Worm (Caenorhabditis elegans) whole organism, L1 larva: ENCODE measurements around the gene eelo-2.

ENCODE experiments used
- C04F5.9 ChIP-seq: sonication (generic microtip); optimal IDR thresholded peaks from 2 replicates; lab custom pipeline; 2016; ENCODE audit warnings: missing genetic modification characterization, missing compliant biosample characterization
- F16B12.6 ChIP-seq: fragments of 150-350 bp; optimal IDR thresholded peaks from 2 replicates; lab custom pipeline; 2014; ENCODE audit warnings: missing biosample characterization, missing genetic modification characterization
- aha-1 ChIP-seq: fragments of 150-350 bp; optimal IDR thresholded peaks from 2 replicates; lab custom pipeline; 2014; ENCODE audit warnings: missing biosample characterization, missing genetic modification characterization
- aly-2 ChIP-seq: fragments of 150-350 bp; optimal IDR thresholded peaks from 2 replicates; lab custom pipeline; 2014; ENCODE audit warnings: missing biosample characterization, missing genetic modification characterization
- blmp-1 ChIP-seq: fragments of 150-350 bp; optimal IDR thresholded peaks from 2 replicates; lab custom pipeline; 2014; ENCODE audit warnings: missing biosample characterization, missing genetic modification characterization
- ceh-63 ChIP-seq: fragments of 200-800 bp; sonication (Bioruptor generic); optimal IDR thresholded peaks from 2 replicates; lab custom pipeline; 2018; ENCODE audit warnings: mild to moderate bottlenecking, missing genetic modification characterization, missing compliant biosample characterization
- ceh-88 ChIP-seq: fragments of 200-800 bp; sonication (Bioruptor generic); IDR thresholded peaks from 2 replicates; pipeline ENCODE4 v1.3.6; 2022; ENCODE audit warnings: missing genetic modification characterization, missing compliant biosample characterization
- ceh-90 ChIP-seq: sonication (generic microtip); optimal IDR thresholded peaks from 2 replicates; lab custom pipeline; 2016; ENCODE audit warnings: missing genetic modification characterization, missing compliant biosample characterization
- ces-1 ChIP-seq: fragments of 150-350 bp; optimal IDR thresholded peaks from 2 replicates; lab custom pipeline; 2014; ENCODE audit warnings: missing biosample characterization, missing genetic modification reagents, missing genetic modification characterization
- dpl-1 ChIP-seq, 3 experiments: fragments of 150-350 bp in 2 of 3; sonication (generic microtip) in 1 of 3; optimal IDR thresholded peaks; 2 replicates each; lab custom pipeline; 2014 to 2017; ENCODE audit warnings: missing biosample characterization in 3 of 3, missing genetic modification characterization in 3 of 3, missing genetic modification reagents in 3 of 3
- dsc-1 ChIP-seq: sonication (generic microtip); optimal IDR thresholded peaks from 2 replicates; lab custom pipeline; 2016; ENCODE audit warnings: mild to moderate bottlenecking, missing genetic modification characterization, missing compliant biosample characterization
- efl-3 ChIP-seq: fragments of 200-800 bp; sonication (Bioruptor generic); optimal IDR thresholded peaks from 2 replicates; lab custom pipeline; 2018; ENCODE audit warnings: mild to moderate bottlenecking, missing genetic modification characterization, missing compliant biosample characterization
- egl-13 ChIP-seq: sonication (generic microtip); optimal IDR thresholded peaks from 2 replicates; lab custom pipeline; 2016; ENCODE audit warnings: missing genotype, missing genetic modification reagents, missing genetic modification characterization, missing compliant biosample characterization
- elt-2 ChIP-seq: sonication (generic microtip); optimal IDR thresholded peaks from 2 replicates; lab custom pipeline; 2016; ENCODE audit warnings: missing genetic modification characterization, mild to moderate bottlenecking, inconsistent platforms, missing compliant biosample characterization, missing genetic modification reagents
- fkh-4 ChIP-seq: sonication (generic microtip); optimal IDR thresholded peaks from 2 replicates; lab custom pipeline; 2016; ENCODE audit warnings: missing compliant biosample characterization, missing genetic modification characterization, borderline replicate concordance
- grh-1 ChIP-seq: fragments of 200-800 bp; sonication (Bioruptor generic); IDR thresholded peaks from 2 replicates; pipeline ENCODE4 v1.3.6; 2022; ENCODE audit warnings: missing genetic modification reagents, missing genetic modification characterization, missing compliant biosample characterization
- irx-1 ChIP-seq: sonication (generic microtip); optimal IDR thresholded peaks from 2 replicates; lab custom pipeline; 2016; ENCODE audit warnings: missing genetic modification characterization, missing compliant biosample characterization
- lin-15B ChIP-seq: fragments of 150-350 bp; sonication (generic microtip); optimal IDR thresholded peaks from 3 replicates; lab custom pipeline; 2014; ENCODE audit warnings: missing biosample characterization, missing genetic modification characterization
- mab-9 ChIP-seq: fragments of 200-800 bp; sonication (Bioruptor generic); IDR thresholded peaks from 2 replicates; pipeline ENCODE4 v1.3.6; 2022; ENCODE audit warnings: missing genetic modification reagents, missing genetic modification characterization, missing compliant biosample characterization
- mep-1 ChIP-seq: fragments of 150-350 bp; optimal IDR thresholded peaks from 2 replicates; lab custom pipeline; 2014; ENCODE audit warnings: missing biosample characterization, missing genetic modification characterization
- nhr-11 ChIP-seq: fragments of 150-350 bp; optimal IDR thresholded peaks from 2 replicates; lab custom pipeline; 2014; ENCODE audit warnings: missing biosample characterization, missing genetic modification characterization
- nhr-19 ChIP-seq: fragments of 200-800 bp; sonication (Bioruptor generic); conservative IDR thresholded peaks from 2 replicates; pipeline ENCODE4 v1.3.6; 2022; ENCODE audit warnings: missing genetic modification characterization, missing compliant biosample characterization
- nhr-20 ChIP-seq: sonication (generic microtip); optimal IDR thresholded peaks from 2 replicates; lab custom pipeline; 2016; ENCODE audit warnings: mild to moderate bottlenecking, missing genetic modification characterization, missing compliant biosample characterization
- nhr-237 ChIP-seq: fragments of 150-350 bp; optimal IDR thresholded peaks from 2 replicates; lab custom pipeline; 2014; ENCODE audit warnings: missing biosample characterization, missing genetic modification characterization
- nhr-47 ChIP-seq: sonication (generic microtip); optimal IDR thresholded peaks from 2 replicates; lab custom pipeline; 2016; ENCODE audit warnings: mild to moderate bottlenecking, missing genetic modification characterization, moderate library complexity, missing compliant biosample characterization
- nhr-71 ChIP-seq: sonication (generic microtip); optimal IDR thresholded peaks from 2 replicates; lab custom pipeline; 2016; ENCODE audit warnings: mild to moderate bottlenecking, missing genetic modification characterization, moderate library complexity, missing compliant biosample characterization
- nhr-76 ChIP-seq: sonication (generic microtip); optimal IDR thresholded peaks from 2 replicates; lab custom pipeline; 2017; ENCODE audit warnings: missing biosample characterization, missing genetic modification characterization
- pag-3 ChIP-seq: sonication (generic microtip); optimal IDR thresholded peaks from 2 replicates; lab custom pipeline; 2017; ENCODE audit warnings: missing genetic modification characterization, mild to moderate bottlenecking, missing compliant biosample characterization, antibody characterized with exemption, borderline replicate concordance; ENCODE audit not compliant: insufficient read depth
- pax-3 ChIP-seq: fragments of 200-800 bp; sonication (Bioruptor generic); optimal IDR thresholded peaks from 2 replicates; lab custom pipeline; 2018; ENCODE audit warnings: mild to moderate bottlenecking, missing genetic modification characterization, moderate library complexity, missing compliant biosample characterization
- rnt-1 ChIP-seq: sonication (generic microtip); optimal IDR thresholded peaks from 2 replicates; lab custom pipeline; 2016; ENCODE audit warnings: mild to moderate bottlenecking, missing genetic modification characterization, moderate library complexity, missing compliant biosample characterization
- skn-1 ChIP-seq: fragments of 150-350 bp; optimal IDR thresholded peaks from 2 replicates; lab custom pipeline; 2014; ENCODE audit warnings: missing biosample characterization, missing genetic modification characterization
- snu-23 ChIP-seq: sonication (generic microtip); optimal IDR thresholded peaks from 2 replicates; lab custom pipeline; 2016; ENCODE audit warnings: missing genetic modification characterization, missing compliant biosample characterization
- sup-37 ChIP-seq: fragments of 200-800 bp; sonication (Bioruptor generic); optimal IDR thresholded peaks from 2 replicates; lab custom pipeline; 2018; ENCODE audit warnings: mild to moderate bottlenecking, missing genetic modification characterization, missing compliant biosample characterization
- swsn-7 ChIP-seq: sonication (generic microtip); optimal IDR thresholded peaks from 2 replicates; lab custom pipeline; 2016; ENCODE audit warnings: missing genetic modification characterization, missing compliant biosample characterization
- tbx-2 ChIP-seq: sonication (generic microtip); optimal IDR thresholded peaks from 2 replicates; lab custom pipeline; 2016; ENCODE audit warnings: missing genetic modification characterization, missing compliant biosample characterization
- tlp-1 ChIP-seq: fragments of 150-350 bp; optimal IDR thresholded peaks from 2 replicates; lab custom pipeline; 2014; ENCODE audit warnings: missing biosample characterization, missing genetic modification characterization
- unc-130 ChIP-seq: fragments of 150-350 bp; optimal IDR thresholded peaks from 2 replicates; lab custom pipeline; 2017; ENCODE audit warnings: missing biosample characterization, missing genetic modification characterization, inconsistent platforms
- unc-86 ChIP-seq: sonication (generic microtip); optimal IDR thresholded peaks from 2 replicates; lab custom pipeline; 2016; ENCODE audit warnings: missing genetic modification characterization, missing compliant biosample characterization
- unc-98 ChIP-seq: fragments of 200-800 bp; sonication (Bioruptor generic); IDR thresholded peaks from 2 replicates; pipeline ENCODE4 v1.3.6; 2022; ENCODE audit warnings: missing genetic modification characterization, missing compliant biosample characterization
- zip-4 ChIP-seq: fragments of 200-800 bp; sonication (Bioruptor generic); optimal IDR thresholded peaks from 2 replicates; lab custom pipeline; 2018; ENCODE audit warnings: mild to moderate bottlenecking, missing genetic modification characterization, moderate library complexity, missing compliant biosample characterization
- ztf-4 ChIP-seq: fragments of 150-350 bp; optimal IDR thresholded peaks from 2 replicates; lab custom pipeline; 2014; ENCODE audit warnings: missing biosample characterization, missing genetic modification characterization

eelo-2 gene

DNA sequence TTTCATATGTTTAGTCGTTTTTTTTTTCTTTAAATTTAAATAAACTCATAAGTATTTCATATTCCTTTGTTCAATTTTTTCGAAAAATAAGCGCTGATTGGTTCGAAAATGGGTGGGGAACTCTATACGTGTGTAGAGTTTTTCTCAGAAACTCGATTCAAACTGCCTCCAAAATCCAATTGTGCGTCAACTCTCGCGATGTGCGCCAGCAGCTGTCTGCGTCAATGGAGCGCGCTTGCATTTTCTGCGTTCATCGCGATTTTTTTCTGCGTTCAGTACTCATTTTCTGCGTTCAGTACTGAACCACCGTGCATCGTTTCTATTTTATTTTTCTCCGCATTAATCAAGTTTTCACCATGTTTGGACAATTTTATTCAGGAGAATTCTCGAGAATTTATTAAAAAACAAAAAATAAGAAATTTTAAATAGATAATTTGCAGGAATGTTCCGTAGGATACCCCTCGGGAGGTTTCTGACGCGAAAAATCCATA lies at the start of gene eelo-2 (continued):
- TF ChIP-seq fkh-4 (peak; percentile 82), ceh-88 (GFP tag; lab: Robert Waterston, UW) (peak; percentile 95), nhr-11 (tag; lab: Kevin White, UChicago) (peak; percentile 97), unc-98 (GFP tag; lab: Robert Waterston, UW) (peak; percentile 83), irx-1 (peak; percentile 98), mab-9 (GFP tag; lab: Robert Waterston, UW) (peak; percentile 98), tlp-1 (tag; lab: Kevin White, UChicago) (no peak), nhr-76 (tag; lab: Kevin White, UChicago) (peak; percentile 80), dpl-1 (GFP tag; optimal IDR thresholded peaks at IDR 0.05; lab: Kevin White, UChicago) (peak; percentile 100), skn-1 (tag; lab: Kevin White, UChicago) (peak; percentile 98), pax-3 (tag; lab: Kevin White, UChicago) (peak; percentile 98), nhr-20 (tag; lab: Kevin White, UChicago) (peak; percentile 99), nhr-19 (GFP tag; lab: Robert Waterston, UW) (peak; percentile 99), ceh-63 (GFP tag; lab: Kevin White, UChicago) (no peak), nhr-47 (tag; lab: Kevin White, UChicago) (peak; percentile 99), ces-1 (GFP tag; lab: Kevin White, UChicago) (peak; percentile 17), nhr-237 (peak; percentile 97), unc-130 (tag; lab: Kevin White, UChicago) (peak; percentile 99), F16B12.6 (tag; lab: Kevin White, UChicago) (peak; percentile 79), unc-86 (peak; percentile 99), ztf-4 (tag; lab: Kevin White, UChicago) (peak; percentile 97), dsc-1 (tag; lab: Kevin White, UChicago) (peak; percentile 99), zip-4 (GFP tag; lab: Kevin White, UChicago) (peak; percentile 94), egl-13 (peak; percentile 97), nhr-71 (tag; lab: Kevin White, UChicago) (peak; percentile 99), rnt-1 (tag; lab: Kevin White, UChicago) (peak; percentile 99), sup-37 (GFP tag; lab: Kevin White, UChicago) (peak; percentile 98), aly-2 (tag; lab: Kevin White, UChicago) (peak; percentile 94), lin-15B (peak; percentile 99), grh-1 (GFP tag; lab: Robert Waterston, UW) (peak; percentile 98), efl-3 (GFP tag; lab: Kevin White, UChicago) (peak; percentile 91), snu-23 (GFP tag; lab: Kevin White, UChicago) (peak; percentile 99)

DNA sequence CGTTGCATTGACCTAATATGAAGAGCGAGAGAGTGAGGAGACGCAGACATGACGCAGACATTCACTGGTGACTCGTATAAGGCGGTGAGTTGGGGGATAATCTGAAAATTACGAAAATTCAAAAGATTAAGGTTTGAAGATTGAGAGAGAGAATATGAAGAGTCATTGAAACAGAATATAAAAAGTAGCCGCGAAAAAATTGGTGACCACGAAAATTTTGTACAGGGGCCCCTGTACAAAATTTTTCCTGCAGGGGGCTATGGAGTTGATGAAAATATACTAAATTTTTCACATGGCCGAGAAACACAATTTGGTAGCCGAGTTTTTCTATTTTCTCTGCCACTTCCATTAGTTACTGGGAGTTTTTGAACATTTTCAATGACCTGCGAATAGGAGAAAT lies 43.2 kb upstream of the eelo-2 start, which contains the start of gene cnnm-1:
cnnm-1 (minus strand) TSS at position 101 of the 400 bp plus-strand sequence.
- TF ChIP-seq aha-1 (tag; lab: Kevin White, UChicago) (no peak), dsc-1 (tag; lab: Kevin White, UChicago) (peak; percentile 15)
- TF ChIP-seq, all 84 proteins: peak for 1

ce11 chrIV:17207864-17208263 lies 42.1 kb upstream of the eelo-2 start:
- TF ChIP-seq elt-2 (tag; lab: Kevin White, UChicago): peak; percentile 4
- no peak for TF ChIP-seq ceh-90 (tag; lab: Kevin White, UChicago)

- TF ChIP-seq aly-2 (tag; lab: Kevin White, UChicago) (no peak), dpl-1 (GFP tag; optimal IDR thresholded peaks at IDR 0.05; lab: Kevin White, UChicago) (no peak), C04F5.9 (tag; lab: Kevin White, UChicago) (no peak), mep-1 (tag; lab: Kevin White, UChicago) (peak; percentile 24), nhr-71 (tag; lab: Kevin White, UChicago) (peak; percentile 13), pax-3 (tag; lab: Kevin White, UChicago) (no peak), tbx-2 (no peak), swsn-7 (no peak), mab-9 (GFP tag; lab: Robert Waterston, UW) (no peak), aha-1 (tag; lab: Kevin White, UChicago) (no peak), dsc-1 (tag; lab: Kevin White, UChicago) (peak; percentile 26), blmp-1 (peak; percentile 75), pag-3 (peak; percentile 73)
These were observed 40.6 kb upstream of the eelo-2 start for ce11 chrIV:17209309-17209708.
